Worm (Caenorhabditis elegans): ENCODE results near the gene F54C8.6.

Gene F54C8.6

ce11 chrIII:9462785-9463467 is 13.2 kb upstream of the F54C8.6 start:
- no peak for TF ChIP-seq ref-1 (GFP tag; conservative IDR thresholded peaks at IDR 0.05)
- TF ChIP-seq med-1 (GFP tag; optimal IDR thresholded peaks at IDR 0.05; ENCODE audit: insufficient read depth): peak; percentile 5

- no peak for TF ChIP-seq ztf-29 (GFP tag; IDR thresholded peaks at IDR 0.05)
- no peak for TF ChIP-seq T22C8.4 (GFP tag; IDR thresholded peaks at IDR 0.05)
- no peak for TF ChIP-seq klf-2 (GFP tag; conservative IDR thresholded peaks at IDR 0.05)
- no peak for TF ChIP-seq ref-1 (GFP tag; conservative IDR thresholded peaks at IDR 0.05)
- no peak for TF ChIP-seq med-1 (GFP tag; optimal IDR thresholded peaks at IDR 0.05; ENCODE audit: insufficient read depth)
- no peak for TF ChIP-seq tab-1 (GFP tag; IDR thresholded peaks at IDR 0.05)
- TF ChIP-seq cog-1 (tag; optimal IDR thresholded peaks at IDR 0.05): no peak
- no peak for TF ChIP-seq flt-1 (GFP tag; IDR thresholded peaks at IDR 0.05)
- TF ChIP-seq ztf-23 (GFP tag; IDR thresholded peaks at IDR 0.05): no peak
These were observed 12.4 kb upstream of the F54C8.6 start for ce11 chrIII:9461894-9462784.

ce11 chrIII:9457192-9458103 is 7.7 kb upstream of the F54C8.6 start:
- no peak for TF ChIP-seq med-1 (GFP tag; optimal IDR thresholded peaks at IDR 0.05; ENCODE audit: insufficient read depth)
- no peak for TF ChIP-seq ztf-29 (GFP tag; IDR thresholded peaks at IDR 0.05)
- 0 out of 2 replicates have a peak, but pooled peaks have one; percentile 21 for TF ChIP-seq T22C8.4 (GFP tag; IDR thresholded peaks at IDR 0.05)

- TF ChIP-seq T22C8.4 (GFP tag; IDR thresholded peaks at IDR 0.05) (peak; percentile 82), klf-2 (GFP tag; conservative IDR thresholded peaks at IDR 0.05) (no peak), ref-1 (GFP tag; conservative IDR thresholded peaks at IDR 0.05) (no peak), tab-1 (GFP tag; IDR thresholded peaks at IDR 0.05) (no peak), med-1 (GFP tag; optimal IDR thresholded peaks at IDR 0.05; ENCODE audit: insufficient read depth) (no peak), cog-1 (tag; optimal IDR thresholded peaks at IDR 0.05) (peak; percentile 34), flt-1 (GFP tag; IDR thresholded peaks at IDR 0.05) (0 out of 2 replicates have a peak, but pooled peaks have one; percentile 43), ztf-29 (GFP tag; IDR thresholded peaks at IDR 0.05) (peak; percentile 69)
These were observed 6.4 kb upstream of the F54C8.6 start, which contains the start of the genes rheb-1 and spk-1 for ce11 chrIII:9455980-9456658. Gene rheb-1 (minus strand): TSS chrIII:9456030. Gene spk-1 (plus strand): TSS chrIII:9456608.

- TF ChIP-seq flt-1 (GFP tag; IDR thresholded peaks at IDR 0.05): no peak
- TF ChIP-seq ref-1 (GFP tag; conservative IDR thresholded peaks at IDR 0.05): no peak
- no peak for TF ChIP-seq cog-1 (tag; optimal IDR thresholded peaks at IDR 0.05)
- TF ChIP-seq tab-1 (GFP tag; IDR thresholded peaks at IDR 0.05): no peak
- TF ChIP-seq klf-2 (GFP tag; conservative IDR thresholded peaks at IDR 0.05): no peak
- no peak for TF ChIP-seq ztf-29 (GFP tag; IDR thresholded peaks at IDR 0.05)
- TF ChIP-seq T22C8.4 (GFP tag; IDR thresholded peaks at IDR 0.05): no peak
- TF ChIP-seq ztf-23 (GFP tag; IDR thresholded peaks at IDR 0.05): no peak
- no peak for TF ChIP-seq med-1 (GFP tag; optimal IDR thresholded peaks at IDR 0.05; ENCODE audit: insufficient read depth)
These were observed 5.0 kb upstream of the F54C8.6 start for ce11 chrIII:9454730-9455129.

ce11 chrIII:9453962-9454361 is 4.2 kb upstream of the F54C8.6 start, which contains the start of gene F54C8.7:
Gene F54C8.7 (minus strand): TSS chrIII:9454062.
- TF ChIP-seq tab-1 (GFP tag; IDR thresholded peaks at IDR 0.05) (no peak), flt-1 (GFP tag; IDR thresholded peaks at IDR 0.05) (no peak), T22C8.4 (GFP tag; IDR thresholded peaks at IDR 0.05) (no peak), cog-1 (tag; optimal IDR thresholded peaks at IDR 0.05) (no peak), ztf-29 (GFP tag; IDR thresholded peaks at IDR 0.05) (no peak), med-1 (GFP tag; optimal IDR thresholded peaks at IDR 0.05; ENCODE audit: insufficient read depth) (no peak), klf-2 (GFP tag; conservative IDR thresholded peaks at IDR 0.05) (no peak), ref-1 (GFP tag; conservative IDR thresholded peaks at IDR 0.05) (no peak), ztf-23 (GFP tag; IDR thresholded peaks at IDR 0.05) (no peak)

ce11 chrIII:9450933-9451332 is 1.2 kb upstream of the F54C8.6 start:
- no peak for TF ChIP-seq tab-1 (GFP tag; IDR thresholded peaks at IDR 0.05)
- TF ChIP-seq cog-1 (tag; optimal IDR thresholded peaks at IDR 0.05): no peak
- no peak for TF ChIP-seq flt-1 (GFP tag; IDR thresholded peaks at IDR 0.05)
- no peak for TF ChIP-seq med-1 (GFP tag; optimal IDR thresholded peaks at IDR 0.05; ENCODE audit: insufficient read depth)
- no peak for TF ChIP-seq T22C8.4 (GFP tag; IDR thresholded peaks at IDR 0.05)
- TF ChIP-seq ztf-23 (GFP tag; IDR thresholded peaks at IDR 0.05): no peak
- TF ChIP-seq ztf-29 (GFP tag; IDR thresholded peaks at IDR 0.05): no peak
- no peak for TF ChIP-seq ref-1 (GFP tag; conservative IDR thresholded peaks at IDR 0.05)
- TF ChIP-seq klf-2 (GFP tag; conservative IDR thresholded peaks at IDR 0.05): no peak

- TF ChIP-seq flt-1 (GFP tag; IDR thresholded peaks at IDR 0.05): peak; percentile 75; the same call in 1 of the 2 replicates
These were observed 2.1 kb downstream of the F54C8.6 start for ce11 chrIII:9447634-9448033.
